Worm (Caenorhabditis elegans): ENCODE measurements around the gene hda-6.

Gene hda-6

DNA sequence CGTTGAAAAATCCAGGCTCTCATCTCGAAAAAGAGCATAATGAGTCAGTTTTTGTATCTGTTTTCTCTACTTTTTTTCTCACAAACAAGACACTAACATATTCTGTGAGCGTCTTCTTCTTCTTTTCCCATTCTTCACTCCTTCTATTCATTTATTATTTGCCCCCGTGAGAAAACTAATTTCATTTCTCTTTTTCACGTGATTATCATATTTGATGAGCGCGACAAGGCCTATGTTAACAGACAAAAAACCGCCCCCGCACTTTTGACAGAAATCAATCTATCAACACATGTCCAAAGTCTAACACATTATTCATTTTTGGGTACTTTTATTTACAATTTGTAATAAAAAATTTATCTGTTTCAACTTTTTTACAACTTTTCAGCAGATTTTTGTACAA, 26.5 kb downstream of the hda-6 start:
- TF ChIP-seq nfyb-1 (GFP tag; IDR thresholded peaks at IDR 0.05): no peak
- TF ChIP-seq him-1 (tag; optimal IDR thresholded peaks at IDR 0.05): no peak
- no peak for TF ChIP-seq madf-10 (tag; optimal IDR thresholded peaks at IDR 0.05)
- TF ChIP-seq F55B11.4 (tag; optimal IDR thresholded peaks at IDR 0.05; ENCODE audit: borderline replicate concordance, insufficient read depth): no peak
- TF ChIP-seq nfya-1 (tag; optimal IDR thresholded peaks at IDR 0.05; ENCODE audit: borderline replicate concordance, insufficient read depth): no peak
- TF ChIP-seq cebp-2 (GFP tag; IDR thresholded peaks at IDR 0.05): no peak
- no peak for TF ChIP-seq athp-1 (tag; optimal IDR thresholded peaks at IDR 0.05)
- TF ChIP-seq atf-7 (tag; optimal IDR thresholded peaks at IDR 0.05): no peak
- TF ChIP-seq C17E4.6 (GFP tag; IDR thresholded peaks at IDR 0.05): no peak
- TF ChIP-seq B0019.2 (GFP tag; conservative IDR thresholded peaks at IDR 0.05): no peak
- no peak for TF ChIP-seq nhr-120 (GFP tag; IDR thresholded peaks at IDR 0.05)
- no peak for TF ChIP-seq F57C9.4 (tag; optimal IDR thresholded peaks at IDR 0.05)
- TF ChIP-seq attf-6 (GFP tag; IDR thresholded peaks at IDR 0.05): no peak

DNA sequence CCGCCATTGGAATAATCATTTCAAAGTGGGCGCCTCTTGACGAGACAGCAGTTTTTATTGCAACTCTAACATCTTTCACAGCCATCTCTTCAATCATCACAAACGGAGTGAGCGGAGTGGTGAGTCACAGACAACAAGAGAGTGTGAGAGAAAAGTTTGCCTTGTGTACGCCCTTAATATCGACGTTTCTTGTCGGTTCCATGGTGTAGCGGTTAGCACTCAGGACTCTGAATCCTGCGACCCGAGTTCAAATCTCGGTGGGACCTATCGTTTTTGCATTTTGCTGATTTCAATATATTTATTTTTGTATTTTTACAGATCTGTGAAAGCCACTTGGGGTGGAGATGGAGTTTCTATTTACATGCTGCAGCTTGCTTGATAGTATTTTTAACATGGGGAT, 29.6 kb downstream of the hda-6 start:
- no peak for TF ChIP-seq sdz-38 (tag; optimal IDR thresholded peaks at IDR 0.05)
- TF ChIP-seq Y56A3A.18 (GFP tag; IDR thresholded peaks at IDR 0.05): 0 out of 2 replicates have a peak, but pooled peaks have one; percentile 51
- no peak for TF ChIP-seq C06A6.2 (GFP tag; conservative IDR thresholded peaks at IDR 0.05)
- peak; percentile 96 for TF ChIP-seq tbp1 (GFP tag; optimal IDR thresholded peaks at IDR 0.05)
- no peak for TF ChIP-seq akir-1 (GFP tag; optimal IDR thresholded peaks at IDR 0.05)
- no peak for TF ChIP-seq madf-6 (GFP tag; IDR thresholded peaks at IDR 0.05)
- TF ChIP-seq ztf-25 (GFP tag; IDR thresholded peaks at IDR 0.05): no peak
- peak; percentile 42 for TF ChIP-seq snpc-1.1 (tag; optimal IDR thresholded peaks at IDR 0.05; ENCODE audit: insufficient read depth)
- TF ChIP-seq gei-17 (GFP tag; optimal IDR thresholded peaks at IDR 0.05): no peak
- TF ChIP-seq nhr-90 (tag; optimal IDR thresholded peaks at IDR 0.05): no peak
- peak; percentile 24 for TF ChIP-seq snpc-3.4 (tag; optimal IDR thresholded peaks at IDR 0.05)
- TF ChIP-seq rec-8 (tag; optimal IDR thresholded peaks at IDR 0.05): peak in 1 of 2 experiments; percentile 18
- TF ChIP-seq F52B5.7 (tag; optimal IDR thresholded peaks at IDR 0.05): no peak
- peak; percentile 60 for TF ChIP-seq hmg-1.2 (GFP tag; IDR thresholded peaks at IDR 0.05)
- no peak for TF ChIP-seq ekl-4 (GFP tag; IDR thresholded peaks at IDR 0.05)
- no peak for TF ChIP-seq D2030.7 (GFP tag; IDR thresholded peaks at IDR 0.05)
- no peak for TF ChIP-seq fkh-3 (tag; optimal IDR thresholded peaks at IDR 0.05)
- peak; percentile 77 for TF ChIP-seq rcor-1 (GFP tag; IDR thresholded peaks at IDR 0.05)
- no peak for TF ChIP-seq Y53G8AR.9 (GFP tag; conservative IDR thresholded peaks at IDR 0.05)
- TF ChIP-seq aptf-2 (GFP tag; conservative IDR thresholded peaks at IDR 0.05): no peak
- TF ChIP-seq F57C9.4 (tag; optimal IDR thresholded peaks at IDR 0.05): no peak
- peak; percentile 77 for TF ChIP-seq nfyb-1 (GFP tag; IDR thresholded peaks at IDR 0.05)
- no peak for TF ChIP-seq mel-28 (tag; optimal IDR thresholded peaks at IDR 0.05; ENCODE audit: borderline replicate concordance)
- TF ChIP-seq atf-7 (tag; optimal IDR thresholded peaks at IDR 0.05): no peak
- TF ChIP-seq die-1 (tag; optimal IDR thresholded peaks at IDR 0.05): peak; percentile 60
- no peak for TF ChIP-seq F55B11.4 (tag; optimal IDR thresholded peaks at IDR 0.05; ENCODE audit: borderline replicate concordance, insufficient read depth)
- TF ChIP-seq nhr-80 (tag; optimal IDR thresholded peaks at IDR 0.05): peak; percentile 24
- no peak for TF ChIP-seq cebp-1 (GFP tag; IDR thresholded peaks at IDR 0.05)
- no peak for TF ChIP-seq cebp-1 (tag; optimal IDR thresholded peaks at IDR 0.05)
- TF ChIP-seq tlf-1 (GFP tag; optimal IDR thresholded peaks at IDR 0.05): peak; percentile 1
- TF ChIP-seq hrde-1 (tag; optimal IDR thresholded peaks at IDR 0.05; ENCODE audit: borderline replicate concordance): no peak
- TF ChIP-seq rpc-1 (optimal IDR thresholded peaks at IDR 0.05): peak; percentile 78
- TF ChIP-seq rpc-1 (tag; optimal IDR thresholded peaks at IDR 0.05): peak; percentile 85
- TF ChIP-seq F23B12.7 (tag; optimal IDR thresholded peaks at IDR 0.05; ENCODE audit: insufficient read depth): peak; percentile 89
- TF ChIP-seq unc-130 (GFP tag; optimal IDR thresholded peaks at IDR 0.05): no peak
- TF ChIP-seq athp-1 (tag; optimal IDR thresholded peaks at IDR 0.05): peak; percentile 31
- no peak for TF ChIP-seq ztf-22 (GFP tag; optimal IDR thresholded peaks at IDR 0.05)
- TF ChIP-seq lag-1 (GFP tag; IDR thresholded peaks at IDR 0.05): no peak

All from whole organism, young adult.